Fruit fly (Drosophila melanogaster): Measurements from ENCODE around the gene CG43439.

DNA sequence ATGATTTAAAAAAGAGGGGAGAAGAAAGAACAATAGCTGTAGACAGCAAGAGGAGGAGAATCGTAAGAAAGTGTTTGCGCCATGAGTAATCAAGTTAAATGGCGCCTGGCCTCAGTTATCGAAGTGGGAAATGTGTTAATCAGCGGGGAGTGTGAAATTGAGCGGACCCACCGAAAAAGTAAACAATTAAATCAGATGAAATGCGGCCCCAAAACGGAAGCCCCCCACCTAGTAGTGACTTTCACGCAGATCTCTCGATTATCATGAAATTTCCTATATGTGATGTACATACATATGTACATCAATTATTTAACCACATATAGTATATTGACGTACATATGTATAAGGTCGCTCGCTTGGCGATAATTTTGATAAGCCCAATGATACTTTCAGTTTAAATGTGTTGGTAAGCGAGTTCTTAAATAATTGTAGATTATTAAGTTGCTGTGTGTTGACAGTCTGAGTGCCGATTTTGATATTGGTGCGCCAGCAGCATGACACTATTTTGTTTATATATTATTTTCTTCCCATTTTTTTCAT is 7.7 kb downstream of the CG43439 start:
- no peak for TF ChIP-seq EcR (GFP tag; optimal IDR thresholded peaks at IDR 0.05)
- no peak for TF ChIP-seq rn (GFP tag; IDR thresholded peaks at IDR 0.05)
- no peak for TF ChIP-seq fd96Ca (GFP tag; IDR thresholded peaks at IDR 0.05)
- no peak for TF ChIP-seq CG13204 (GFP tag; optimal IDR thresholded peaks at IDR 0.05)
- TF ChIP-seq CG34367 (tag; optimal IDR thresholded peaks at IDR 0.05), result no peak
- TF ChIP-seq CG12605 (GFP tag; IDR thresholded peaks at IDR 0.05), result no peak
- TF ChIP-seq CG10348 (GFP tag; IDR thresholded peaks at IDR 0.05), result no peak
- no peak for TF ChIP-seq Ets98B (GFP tag; IDR thresholded peaks at IDR 0.05)
- no peak for TF ChIP-seq CG32121 (GFP tag; IDR thresholded peaks at IDR 0.05)
- TF ChIP-seq CG8301 (tag; optimal IDR thresholded peaks at IDR 0.05), result no peak
- no peak for TF ChIP-seq CG17806 (tag; optimal IDR thresholded peaks at IDR 0.05)
